Fruit fly (Drosophila melanogaster) S2 (cell line): ENCODE results near the gene Ctl1.

Experiments used
- CG8478 ChIP-seq: fragments of >200 bp; optimal IDR thresholded peaks from 2 replicates; lab custom pipeline; 2018
- CTCF ChIP-seq, 2 experiments: fragments of >200 bp; optimal IDR thresholded peaks; 2 replicates each; lab custom pipeline; 2018

- TF ChIP-seq CG8478 (lab: Kevin White, UChicago) = no peak
- no peak for TF ChIP-seq CTCF (optimal IDR thresholded peaks at IDR 0.05; lab: Kevin White, UChicago)
These were observed 50.3 kb downstream of the Ctl1 start for dm6 chr3L:4328048-4328447.
